Worm (Caenorhabditis elegans) whole organism, L3 larva: Measurements from ENCODE around the gene R13A1.1.

ENCODE experiments used
- R02D3.7 ChIP-seq: fragments of 150-350 bp; optimal IDR thresholded peaks from 2 replicates; lab custom pipeline; 2014; ENCODE audit warnings: missing biosample characterization, missing genetic modification characterization
- ZK546.5 ChIP-seq: sonication (generic microtip); optimal IDR thresholded peaks from 2 replicates; lab custom pipeline; 2017; ENCODE audit warnings: missing biosample characterization, missing genetic modification characterization
- aly-2 ChIP-seq: fragments of 150-350 bp; optimal IDR thresholded peaks from 2 replicates; lab custom pipeline; 2014; ENCODE audit warnings: missing biosample characterization, missing genetic modification characterization
- ama-1 ChIP-seq: fragments of 150-350 bp; optimal IDR thresholded peaks from 2 replicates; lab custom pipeline; 2018
- ceh-16 ChIP-seq: sonication (generic microtip); optimal IDR thresholded peaks from 2 replicates; lab custom pipeline; 2017; ENCODE audit warnings: missing biosample characterization, missing genetic modification characterization
- ceh-28 ChIP-seq: fragments of 150-350 bp; optimal IDR thresholded peaks from 2 replicates; lab custom pipeline; 2014; ENCODE audit warnings: missing biosample characterization, missing genetic modification reagents, missing genetic modification characterization
- ceh-9 ChIP-seq: sonication (generic microtip); optimal IDR thresholded peaks from 2 replicates; lab custom pipeline; 2018; ENCODE audit warnings: missing biosample characterization, missing genetic modification characterization
- daf-12 ChIP-seq: fragments of 150-350 bp; optimal IDR thresholded peaks from 2 replicates; lab custom pipeline; 2014; ENCODE audit warnings: missing biosample characterization, missing genetic modification reagents, missing genetic modification characterization
- egl-27 ChIP-seq: sonication (generic microtip); optimal IDR thresholded peaks from 4 replicates; lab custom pipeline; 2017; ENCODE audit warnings: missing biosample characterization, missing genetic modification reagents, missing genetic modification characterization
- egl-5 ChIP-seq: fragments of 150-350 bp; optimal IDR thresholded peaks from 2 replicates; lab custom pipeline; 2017; ENCODE audit warnings: missing biosample characterization, missing genetic modification reagents, missing genetic modification characterization, inconsistent platforms
- elt-1 ChIP-seq: fragments of 150-350 bp; optimal IDR thresholded peaks from 2 replicates; lab custom pipeline; 2014; ENCODE audit warnings: missing biosample characterization, missing genetic modification characterization
- elt-2 ChIP-seq: sonication (generic microtip); optimal IDR thresholded peaks from 2 replicates; lab custom pipeline; 2016; ENCODE audit warnings: missing genetic modification reagents, mild to moderate bottlenecking, missing genetic modification characterization, missing compliant biosample characterization
- elt-3 ChIP-seq, 3 experiments: fragments of 150-350 bp in 1 of 3; sonication (generic microtip) in 2 of 3; optimal IDR thresholded peaks; 2 replicates in 2 of 3; 4 replicates in 1 of 3; lab custom pipeline; 2014 to 2017; ENCODE audit warnings: missing biosample characterization in 3 of 3, missing genetic modification characterization in 3 of 3
- eor-1 ChIP-seq, 2 experiments: fragments of 150-350 bp; optimal IDR thresholded peaks; 2 replicates each; lab custom pipeline; 2014 to 2018; ENCODE audit warnings: missing biosample characterization in 2 of 2, missing genetic modification characterization in 2 of 2
- fkh-10 ChIP-seq: sonication (generic microtip); optimal IDR thresholded peaks from 2 replicates; lab custom pipeline; 2017; ENCODE audit warnings: missing biosample characterization, missing genetic modification reagents, missing genetic modification characterization
- fos-1 ChIP-seq: fragments of 150-350 bp; optimal IDR thresholded peaks from 2 replicates; lab custom pipeline; 2014; ENCODE audit warnings: missing biosample characterization, missing genetic modification characterization
- hmg-11 ChIP-seq: sonication (generic microtip); optimal IDR thresholded peaks from 2 replicates; lab custom pipeline; 2016; ENCODE audit warnings: missing genetic modification characterization, missing compliant biosample characterization
- jun-1 ChIP-seq: fragments of 150-350 bp; optimal IDR thresholded peaks from 2 replicates; lab custom pipeline; 2014; ENCODE audit warnings: missing biosample characterization, missing genetic modification reagents, missing genetic modification characterization
- lin-15B ChIP-seq: fragments of 150-350 bp; optimal IDR thresholded peaks from 2 replicates; lab custom pipeline; 2014; ENCODE audit warnings: missing biosample characterization, missing genetic modification characterization
- lin-39 ChIP-seq: fragments of 150-350 bp; optimal IDR thresholded peaks from 2 replicates; lab custom pipeline; 2018; ENCODE audit warnings: missing biosample characterization, missing genetic modification reagents, missing genetic modification characterization
- mdl-1 ChIP-seq: fragments of 150-350 bp; optimal IDR thresholded peaks from 2 replicates; lab custom pipeline; 2014; ENCODE audit warnings: missing biosample characterization, missing genetic modification characterization
- nfya-1 ChIP-seq: sonication (generic microtip); optimal IDR thresholded peaks from 2 replicates; lab custom pipeline; 2017; ENCODE audit warnings: missing genetic modification characterization, mild to moderate bottlenecking, missing compliant biosample characterization, antibody characterized with exemption, moderate library complexity; ENCODE audit not compliant: insufficient read depth
- nhr-12 ChIP-seq: fragments of 150-350 bp; optimal IDR thresholded peaks from 2 replicates; lab custom pipeline; 2014; ENCODE audit warnings: missing biosample characterization, missing genetic modification characterization
- nhr-237 ChIP-seq: fragments of 150-350 bp; optimal IDR thresholded peaks from 2 replicates; lab custom pipeline; 2014; ENCODE audit warnings: missing biosample characterization, missing genetic modification characterization
- nhr-25 ChIP-seq: sonication (generic microtip); optimal IDR thresholded peaks from 2 replicates; lab custom pipeline; 2017; ENCODE audit warnings: missing biosample characterization, missing genetic modification characterization
- nhr-28 ChIP-seq: fragments of 150-350 bp; optimal IDR thresholded peaks from 2 replicates; lab custom pipeline; 2014; ENCODE audit warnings: missing biosample characterization, missing genetic modification characterization
- nhr-43 ChIP-seq: sonication (generic microtip); optimal IDR thresholded peaks from 2 replicates; lab custom pipeline; 2016; ENCODE audit warnings: mild to moderate bottlenecking, missing genetic modification characterization, missing compliant biosample characterization; ENCODE audit not compliant: poor library complexity, severe bottlenecking
- nhr-76 ChIP-seq: fragments of 150-350 bp; sonication (generic microtip); optimal IDR thresholded peaks from 5 replicates; lab custom pipeline; 2014; ENCODE audit warnings: missing biosample characterization, missing genetic modification characterization
- pha-4 ChIP-seq: fragments of 150-350 bp; optimal IDR thresholded peaks from 2 replicates; lab custom pipeline; 2014; ENCODE audit warnings: missing biosample characterization, missing genetic modification reagents, missing genetic modification characterization
- pqm-1 ChIP-seq: fragments of 150-350 bp; optimal IDR thresholded peaks from 2 replicates; lab custom pipeline; 2017; ENCODE audit warnings: missing biosample characterization, missing genetic modification characterization, inconsistent platforms
- sea-2 ChIP-seq: fragments of 150-350 bp; sonication (generic microtip); optimal IDR thresholded peaks from 4 replicates; lab custom pipeline; 2014; ENCODE audit warnings: missing biosample characterization, missing genetic modification reagents, missing genetic modification characterization
- skn-1 ChIP-seq: fragments of 150-350 bp; optimal IDR thresholded peaks from 2 replicates; lab custom pipeline; 2014; ENCODE audit warnings: missing biosample characterization, missing genetic modification characterization
- snpc-4 ChIP-seq: fragments of 150-350 bp; optimal IDR thresholded peaks from 2 replicates; lab custom pipeline; 2014; ENCODE audit warnings: missing biosample characterization, missing genetic modification characterization
- unc-62 ChIP-seq: fragments of 150-350 bp; sonication (generic microtip); optimal IDR thresholded peaks from 4 replicates; lab custom pipeline; 2014; ENCODE audit warnings: missing biosample characterization, missing genetic modification reagents, missing genetic modification characterization
- zag-1 ChIP-seq: fragments of 150-350 bp; optimal IDR thresholded peaks from 2 replicates; lab custom pipeline; 2014; ENCODE audit warnings: missing biosample characterization, missing genetic modification characterization
- ztf-11 ChIP-seq: fragments of 150-350 bp; optimal IDR thresholded peaks from 2 replicates; lab custom pipeline; 2014; ENCODE audit warnings: missing biosample characterization, missing genetic modification characterization
- ztf-4 ChIP-seq: fragments of 150-350 bp; optimal IDR thresholded peaks from 2 replicates; lab custom pipeline; 2014; ENCODE audit warnings: missing biosample characterization, missing genetic modification characterization

Gene R13A1.1

DNA sequence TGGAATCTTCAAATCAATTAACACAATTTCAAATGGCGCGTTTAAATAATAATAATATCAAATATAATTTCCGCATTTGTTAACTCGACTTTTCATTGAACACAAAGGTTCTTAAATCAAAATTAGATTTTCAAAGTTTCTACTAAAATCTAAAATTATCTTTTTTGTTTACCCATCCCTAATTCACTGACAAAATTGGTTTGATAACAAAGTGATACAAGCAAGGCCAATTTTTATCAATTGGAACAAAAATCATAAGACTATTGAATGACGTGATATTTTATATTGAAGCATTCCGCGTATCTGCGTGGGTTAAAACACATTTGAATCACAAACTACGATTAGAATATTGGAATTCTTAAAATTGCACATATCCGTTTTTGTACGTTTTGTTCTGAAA lies 29.4 kb upstream of the R13A1.1 start:
- TF ChIP-seq mdl-1 (tag; lab: Kevin White, UChicago), result no peak
- peak; percentile 77 for TF ChIP-seq jun-1
- TF ChIP-seq elt-3 (tag; optimal IDR thresholded peaks at IDR 0.05; lab: Kevin White, UChicago), result peak in 1 of 3 experiments; percentile 21
- TF ChIP-seq ceh-28 (tag; lab: Kevin White, UChicago), result peak; percentile 18
- TF ChIP-seq nhr-12 (tag; lab: Kevin White, UChicago), result no peak
- TF ChIP-seq pqm-1 (tag; lab: Kevin White, UChicago), result peak; percentile 94
- no peak for TF ChIP-seq pha-4 (tag; lab: Kevin White, UChicago)
- peak; percentile 94 for TF ChIP-seq elt-2 (tag; lab: Kevin White, UChicago)

DNA sequence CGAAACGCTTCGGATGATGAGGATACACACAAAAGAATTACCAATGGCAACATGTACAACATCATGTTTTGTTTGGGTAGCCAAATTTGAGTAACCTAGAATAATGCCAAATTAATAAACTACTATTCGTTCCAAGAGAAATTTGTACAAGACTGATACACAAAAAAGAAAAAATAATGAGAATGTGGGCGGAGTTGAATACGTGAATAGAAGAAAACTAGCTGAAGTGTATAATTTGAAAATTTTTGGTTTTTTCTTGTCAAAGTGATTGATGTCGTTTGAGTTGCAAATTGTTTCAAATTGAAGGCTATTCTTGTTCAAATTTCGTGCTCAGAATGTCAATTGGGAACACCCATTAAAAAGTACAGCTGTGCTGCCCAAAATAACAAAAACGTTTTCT lies 28.1 kb upstream of the R13A1.1 start, which contains the start of gene R13A1.5:
Gene R13A1.5 (minus strand): TSS at position 101 of the 400 bp plus-strand sequence.
- no peak for TF ChIP-seq daf-12
- no peak for TF ChIP-seq elt-2 (tag; lab: Kevin White, UChicago)
- TF ChIP-seq ztf-11 (tag; lab: Kevin White, UChicago), result no peak
- TF ChIP-seq nfya-1 (tag; lab: Kevin White, UChicago), result no peak
- TF ChIP-seq pha-4 (tag; lab: Kevin White, UChicago), result no peak
- no peak for TF ChIP-seq egl-27 (tag; lab: Kevin White, UChicago)
- TF ChIP-seq lin-15B (tag; lab: Kevin White, UChicago), result no peak
- TF ChIP-seq nhr-28 (tag; lab: Kevin White, UChicago), result no peak
- no peak for TF ChIP-seq ztf-4
- TF ChIP-seq ama-1 (lab: Kevin White, UChicago), result no peak
- TF ChIP-seq hmg-11 (tag; lab: Kevin White, UChicago), result no peak
- TF ChIP-seq fkh-10 (GFP tag; lab: Kevin White, UChicago), result no peak
- TF ChIP-seq eor-1 (tag; optimal IDR thresholded peaks at IDR 0.05; lab: Kevin White, UChicago), result no peak
- TF ChIP-seq ceh-16 (tag; lab: Kevin White, UChicago), result no peak
- TF ChIP-seq ceh-9 (tag; lab: Kevin White, UChicago), result no peak
- no peak for TF ChIP-seq elt-1 (tag; lab: Kevin White, UChicago)
- TF ChIP-seq jun-1, result no peak
- no peak for TF ChIP-seq ceh-28 (tag; lab: Kevin White, UChicago)
- no peak for TF ChIP-seq aly-2 (tag; lab: Kevin White, UChicago)
- TF ChIP-seq lin-39, result no peak

DNA sequence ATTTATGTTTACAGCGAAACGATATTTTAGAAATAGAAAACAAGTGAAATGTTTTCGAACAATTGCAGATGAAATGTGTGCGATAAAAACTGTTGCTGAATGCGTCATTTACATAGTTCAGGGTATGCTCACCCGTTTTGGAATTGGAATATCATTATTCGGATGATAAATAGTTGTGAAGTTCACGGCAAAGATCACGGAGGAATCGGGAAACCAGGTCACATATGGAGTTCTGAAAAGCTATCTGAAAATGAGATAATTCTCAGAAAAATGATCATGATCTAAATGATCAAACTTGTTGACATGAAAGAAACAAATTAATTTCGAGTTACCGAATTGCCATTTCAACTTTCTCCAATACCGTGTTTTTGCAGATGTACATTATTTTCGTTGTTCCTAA lies 24.1 kb upstream of the R13A1.1 start, which contains the start of gene best-16:
Gene best-16 (minus strand): TSS at position 101 of the 400 bp plus-strand sequence.
- no peak for TF ChIP-seq nhr-12 (tag; lab: Kevin White, UChicago)
- TF ChIP-seq skn-1, result no peak
- TF ChIP-seq egl-27 (tag; lab: Kevin White, UChicago), result no peak
- no peak for TF ChIP-seq pqm-1 (tag; lab: Kevin White, UChicago)
- no peak for TF ChIP-seq nhr-43 (tag; lab: Kevin White, UChicago)
- TF ChIP-seq unc-62 (GFP tag; lab: Kevin White, UChicago), result no peak
- TF ChIP-seq pha-4 (tag; lab: Kevin White, UChicago), result no peak

DNA sequence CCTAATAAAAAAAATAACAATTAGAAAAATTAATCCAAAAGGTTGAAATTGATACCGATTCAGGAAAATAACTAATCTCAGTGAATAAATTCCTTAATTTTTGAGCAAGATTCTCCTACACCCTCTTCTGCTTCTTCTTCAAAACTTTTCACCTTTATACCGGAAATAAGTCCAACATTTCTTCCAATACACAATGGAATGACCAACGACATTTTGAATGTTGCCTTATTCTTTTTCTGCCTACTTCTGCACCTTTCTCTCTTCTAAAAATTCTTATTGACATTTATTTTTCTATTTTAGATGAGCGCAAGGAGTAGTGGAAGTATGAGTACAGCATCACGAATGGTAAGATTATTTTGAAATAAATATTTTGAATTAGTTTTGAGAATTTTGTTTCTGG lies 23.0 kb upstream of the R13A1.1 start, which contains the start of gene unc-8:
Gene unc-8 (plus strand): TSS at position 301 of the 400 bp plus-strand sequence.
- TF ChIP-seq R02D3.7 (tag; lab: Kevin White, UChicago) (no peak), elt-3 (tag; optimal IDR thresholded peaks at IDR 0.05; lab: Kevin White, UChicago) (no peak), nhr-28 (tag; lab: Kevin White, UChicago) (no peak), ceh-9 (tag; lab: Kevin White, UChicago) (no peak), eor-1 (tag; optimal IDR thresholded peaks at IDR 0.05; lab: Kevin White, UChicago) (no peak), egl-5 (no peak), nhr-43 (tag; lab: Kevin White, UChicago) (no peak), ceh-16 (tag; lab: Kevin White, UChicago) (no peak)

DNA sequence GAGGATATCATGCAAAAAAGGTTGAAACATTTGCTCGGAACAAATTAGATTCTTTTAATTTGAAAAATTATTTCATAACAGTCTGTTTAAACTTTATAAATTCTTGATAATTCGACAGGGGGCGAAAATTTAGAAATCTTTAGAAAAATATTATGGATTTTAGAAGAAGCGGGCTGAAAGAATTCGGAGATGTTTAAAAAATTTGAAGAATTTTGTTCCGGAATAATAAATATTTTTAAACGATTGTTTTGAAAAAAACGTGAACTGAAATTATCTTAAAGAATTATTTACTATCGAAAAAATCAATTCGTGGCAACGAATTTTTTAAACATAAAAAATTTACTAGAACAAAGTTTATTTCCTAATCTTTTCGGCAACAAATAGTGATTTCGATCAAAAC lies 16.1 kb upstream of the R13A1.1 start, which contains the start of gene R13A1.3:
Gene R13A1.3 (plus strand): TSS at position 301 of the 400 bp plus-strand sequence.
- TF ChIP-seq fkh-10 (GFP tag; lab: Kevin White, UChicago) (no peak), skn-1 (no peak), nhr-237 (tag; lab: Kevin White, UChicago) (no peak), nhr-25 (tag; lab: Kevin White, UChicago) (no peak), zag-1 (no peak), egl-27 (tag; lab: Kevin White, UChicago) (no peak), ZK546.5 (tag; lab: Kevin White, UChicago) (no peak), fos-1 (tag; lab: Kevin White, UChicago) (no peak), nhr-76 (tag; lab: Kevin White, UChicago) (no peak), snpc-4 (tag; lab: Kevin White, UChicago) (no peak), mdl-1 (tag; lab: Kevin White, UChicago) (no peak), pqm-1 (tag; lab: Kevin White, UChicago) (no peak), sea-2 (GFP tag; lab: Kevin White, UChicago) (no peak)
